Worm (Caenorhabditis elegans) whole organism, L2 larva: ENCODE results near the gene kcc-3.
"Not testable (repeated sequence)": the region's sequence is repeated elsewhere in the genome, so short reads cannot be mapped to it uniquely, and the experiment has no call there.

Source experiments
- C34F6.9 ChIP-seq: fragments of 150-350 bp; optimal IDR thresholded peaks from 2 replicates; lab custom pipeline; 2014; ENCODE audit warnings: missing biosample characterization, missing genetic modification characterization
- F13H6.1 ChIP-seq: sonication (generic microtip); optimal IDR thresholded peaks from 2 replicates; lab custom pipeline; 2016; ENCODE audit warnings: missing genetic modification characterization, missing compliant biosample characterization
- R02D3.7 ChIP-seq: fragments of 150-350 bp; optimal IDR thresholded peaks from 2 replicates; lab custom pipeline; 2014; ENCODE audit warnings: missing biosample characterization, missing genetic modification characterization
- Y55F3AM.14 ChIP-seq: fragments of 200-800 bp; sonication (Bioruptor generic); optimal IDR thresholded peaks from 2 replicates; lab custom pipeline; 2018; ENCODE audit warnings: mild to moderate bottlenecking, missing genetic modification characterization, missing compliant biosample characterization
- ZK546.5 ChIP-seq: sonication (generic microtip); optimal IDR thresholded peaks from 2 replicates; lab custom pipeline; 2017; ENCODE audit warnings: missing biosample characterization, missing genetic modification characterization
- alr-1 ChIP-seq: fragments of 150-350 bp; optimal IDR thresholded peaks from 2 replicates; lab custom pipeline; 2014; ENCODE audit warnings: missing biosample characterization, missing genetic modification characterization
- aly-2 ChIP-seq: fragments of 150-350 bp; optimal IDR thresholded peaks from 2 replicates; lab custom pipeline; 2014; ENCODE audit warnings: missing biosample characterization, missing genetic modification characterization
- blmp-1 ChIP-seq: sonication (generic microtip); optimal IDR thresholded peaks from 2 replicates; lab custom pipeline; 2017; ENCODE audit warnings: missing genetic modification characterization, mild to moderate bottlenecking, missing compliant biosample characterization, antibody characterized with exemption, moderate library complexity; ENCODE audit not compliant: insufficient read depth
- ceh-16 ChIP-seq: fragments of 150-350 bp; optimal IDR thresholded peaks from 2 replicates; lab custom pipeline; 2014; ENCODE audit warnings: missing biosample characterization, missing genetic modification characterization
- ceh-82 ChIP-seq: fragments of 150-350 bp; optimal IDR thresholded peaks from 2 replicates; lab custom pipeline; 2014; ENCODE audit warnings: missing biosample characterization, missing genetic modification characterization
- crh-2 ChIP-seq: sonication (generic microtip); optimal IDR thresholded peaks from 2 replicates; lab custom pipeline; 2017; ENCODE audit warnings: missing biosample characterization, missing genetic modification characterization
- dmd-4 ChIP-seq: sonication (generic microtip); optimal IDR thresholded peaks from 2 replicates; lab custom pipeline; 2017; ENCODE audit warnings: missing biosample characterization, missing genetic modification characterization
- elt-1 ChIP-seq: fragments of 150-350 bp; optimal IDR thresholded peaks from 2 replicates; lab custom pipeline; 2014; ENCODE audit warnings: missing biosample characterization, missing genetic modification characterization
- fos-1 ChIP-seq: fragments of 150-350 bp; optimal IDR thresholded peaks from 2 replicates; lab custom pipeline; 2014; ENCODE audit warnings: missing biosample characterization, missing genetic modification characterization
- gmeb-1 ChIP-seq: fragments of 150-350 bp; optimal IDR thresholded peaks from 2 replicates; lab custom pipeline; 2014; ENCODE audit warnings: missing biosample characterization, missing genetic modification characterization
- lin-11 ChIP-seq: fragments of 150-350 bp; sonication (generic microtip); optimal IDR thresholded peaks from 2 replicates; lab custom pipeline; 2014; ENCODE audit warnings: missing biosample characterization, missing genetic modification characterization, inconsistent platforms, mixed read lengths
- lin-39 ChIP-seq: fragments of 150-350 bp; optimal IDR thresholded peaks from 2 replicates; lab custom pipeline; 2014; ENCODE audit warnings: missing biosample characterization, missing genetic modification reagents, missing genetic modification characterization
- lsy-2 ChIP-seq, 2 experiments: fragments of 150-350 bp in 1 of 2; sonication (generic microtip) in 1 of 2; optimal IDR thresholded peaks; 2 replicates each; lab custom pipeline; 2014 to 2017; ENCODE audit warnings: missing biosample characterization in 2 of 2, missing genetic modification characterization in 2 of 2
- mab-5 ChIP-seq: fragments of 150-350 bp; optimal IDR thresholded peaks from 2 replicates; lab custom pipeline; 2014; ENCODE audit warnings: missing biosample characterization, missing genetic modification characterization
- mdl-1 ChIP-seq, 2 experiments: fragments of 150-350 bp in 1 of 2; sonication (generic microtip) in 1 of 2; optimal IDR thresholded peaks; 2 replicates each; lab custom pipeline; 2017; ENCODE audit warnings: missing biosample characterization in 2 of 2, missing genetic modification characterization in 2 of 2
- nhr-10 ChIP-seq: sonication (generic microtip); optimal IDR thresholded peaks from 2 replicates; lab custom pipeline; 2017; ENCODE audit warnings: missing biosample characterization, missing genetic modification characterization
- nhr-11 ChIP-seq: fragments of 150-350 bp; optimal IDR thresholded peaks from 2 replicates; lab custom pipeline; 2014; ENCODE audit warnings: missing biosample characterization, missing genetic modification characterization
- nhr-12 ChIP-seq: fragments of 150-350 bp; optimal IDR thresholded peaks from 2 replicates; lab custom pipeline; 2014; ENCODE audit warnings: missing biosample characterization, missing genetic modification characterization
- nhr-129 ChIP-seq: fragments of 150-350 bp; optimal IDR thresholded peaks from 2 replicates; lab custom pipeline; 2014; ENCODE audit warnings: missing biosample characterization, missing genetic modification characterization
- nhr-237 ChIP-seq: fragments of 150-350 bp; optimal IDR thresholded peaks from 2 replicates; lab custom pipeline; 2014; ENCODE audit warnings: missing biosample characterization, missing genetic modification characterization
- nhr-25 ChIP-seq: fragments of 150-350 bp; sonication (generic microtip); optimal IDR thresholded peaks from 3 replicates; lab custom pipeline; 2014; ENCODE audit warnings: missing biosample characterization, missing genetic modification characterization
- nhr-6 ChIP-seq: fragments of 150-350 bp; optimal IDR thresholded peaks from 2 replicates; lab custom pipeline; 2014; ENCODE audit warnings: missing biosample characterization, missing genetic modification characterization
- nhr-77 ChIP-seq: fragments of 150-350 bp; optimal IDR thresholded peaks from 2 replicates; lab custom pipeline; 2014; ENCODE audit warnings: missing biosample characterization, missing genetic modification characterization
- sem-4 ChIP-seq: fragments of 150-350 bp; optimal IDR thresholded peaks from 2 replicates; lab custom pipeline; 2014; ENCODE audit warnings: missing biosample characterization, missing genetic modification reagents, missing genetic modification characterization
- skn-1 ChIP-seq: sonication (generic microtip); optimal IDR thresholded peaks from 2 replicates; lab custom pipeline; 2017; ENCODE audit warnings: missing biosample characterization, missing genetic modification characterization
- sma-3 ChIP-seq: sonication (generic microtip); optimal IDR thresholded peaks from 2 replicates; lab custom pipeline; 2016; ENCODE audit warnings: missing genetic modification reagents, missing genetic modification characterization, missing compliant biosample characterization
- sma-9 ChIP-seq, 2 experiments: fragments of 150-350 bp in 1 of 2; sonication (generic microtip) in 1 of 2; optimal IDR thresholded peaks; 2 replicates each; lab custom pipeline; 2014 to 2016; ENCODE audit warnings: missing genetic modification characterization in 2 of 2, mild to moderate bottlenecking in 1 of 2, missing biosample characterization in 1 of 2, missing compliant biosample characterization in 1 of 2, missing genetic modification reagents in 1 of 2, moderate library complexity in 1 of 2
- snpc-4 ChIP-seq: fragments of 150-350 bp; optimal IDR thresholded peaks from 2 replicates; lab custom pipeline; 2014; ENCODE audit warnings: missing biosample characterization, missing genetic modification characterization
- unc-55 ChIP-seq: fragments of 150-350 bp; sonication (generic microtip); optimal IDR thresholded peaks from 3 replicates; lab custom pipeline; 2014; ENCODE audit warnings: missing biosample characterization, missing genetic modification reagents, missing genetic modification characterization
- unc-62 ChIP-seq: fragments of 150-350 bp; optimal IDR thresholded peaks from 2 replicates; lab custom pipeline; 2014; ENCODE audit warnings: missing biosample characterization, missing genetic modification reagents, missing genetic modification characterization
- ztf-1 ChIP-seq: fragments of 200-800 bp; sonication (Bioruptor generic); conservative IDR thresholded peaks from 2 replicates; pipeline ENCODE4 v1.3.6; 2022; ENCODE audit warnings: missing genetic modification characterization, missing compliant biosample characterization
- ztf-11 ChIP-seq: sonication (generic microtip); optimal IDR thresholded peaks from 2 replicates; lab custom pipeline; 2017; ENCODE audit warnings: missing biosample characterization, missing genetic modification characterization
- ztf-4 ChIP-seq: fragments of 150-350 bp; optimal IDR thresholded peaks from 2 replicates; lab custom pipeline; 2014; ENCODE audit warnings: missing biosample characterization, missing genetic modification characterization

kcc-3 gene

DNA sequence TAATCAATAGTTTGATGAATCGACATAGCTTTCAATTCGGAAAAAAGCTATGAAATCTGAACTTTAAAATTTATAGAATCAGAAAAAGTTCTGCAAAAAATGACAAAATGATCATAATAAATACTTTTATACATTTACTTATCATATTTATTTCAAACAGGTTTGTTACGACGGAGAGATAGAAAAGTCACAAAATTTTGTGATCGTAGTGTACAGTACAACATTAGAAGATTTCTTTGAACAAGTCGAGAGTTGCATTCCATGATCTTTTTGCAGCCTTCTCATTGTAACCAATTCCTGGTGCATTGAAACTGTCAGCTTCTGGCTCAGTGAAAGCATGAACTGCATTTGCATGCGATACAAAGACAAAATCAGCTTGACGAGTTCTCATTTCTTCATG, 22.1 kb upstream of the kcc-3 start, which contains the start of gene D1022.3:
TSS of gene D1022.3 (minus strand) at position 101 of the 400 bp plus-strand sequence.
- TF ChIP-seq ceh-82 (tag; lab: Kevin White, UChicago) (no peak), nhr-11 (tag; lab: Kevin White, UChicago) (no peak), nhr-77 (tag; lab: Kevin White, UChicago) (no peak), snpc-4 (tag; lab: Kevin White, UChicago) (no peak), lin-11 (no peak), C34F6.9 (tag; lab: Kevin White, UChicago) (no peak), mab-5 (no peak), ZK546.5 (tag; lab: Kevin White, UChicago) (no peak), dmd-4 (no peak), Y55F3AM.14 (no peak), nhr-12 (tag; lab: Kevin White, UChicago) (no peak), unc-55 (GFP tag; lab: Kevin White, UChicago) (no peak), skn-1 (tag; lab: Kevin White, UChicago) (no peak)

- TF ChIP-seq crh-2 (tag; lab: Kevin White, UChicago); mab-5; elt-1 (tag; lab: Kevin White, UChicago): not testable (repeated sequence)
These were observed 876 bp upstream of the kcc-3 start, which contains the start of gene K02A2.1 for ce11 chrII:7434958-7435357. K02A2.1 (plus strand) TSS chrII:7435258.

- TF ChIP-seq aly-2 (no peak), ztf-11 (tag; lab: Kevin White, UChicago) (no peak)
These were observed 1.8 kb downstream of the kcc-3 start, which contains the start of gene srd-54 for ce11 chrII:7432327-7432726. srd-54 (plus strand) TSS chrII:7432627.

DNA sequence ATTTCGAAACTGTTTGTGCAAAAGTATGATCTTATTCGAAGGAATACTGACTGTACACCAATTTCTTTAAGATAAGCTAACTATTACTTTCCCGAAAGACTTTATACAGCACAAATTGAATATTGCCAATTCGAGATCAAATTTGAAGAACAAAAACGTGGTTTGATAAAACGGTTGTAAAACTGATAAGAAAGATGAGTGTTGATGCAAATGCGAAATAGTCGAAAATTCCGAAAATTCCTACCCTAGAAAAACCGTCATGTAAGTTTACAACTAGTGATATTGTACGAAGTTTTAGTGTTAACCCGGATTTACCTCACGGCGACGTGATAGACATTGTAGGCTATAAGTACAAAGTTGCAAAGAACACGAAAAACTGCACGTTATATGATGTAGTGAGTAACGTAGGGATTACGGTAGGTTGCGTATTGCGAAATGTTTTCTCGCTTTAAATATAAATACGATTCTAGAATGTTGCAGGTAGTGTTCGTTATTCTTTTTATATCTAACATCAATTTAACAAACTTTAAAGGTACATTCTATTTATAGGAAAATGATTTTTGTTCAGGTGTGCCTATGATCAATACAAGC, 13.2 kb downstream of the kcc-3 start:
- no peak for TF ChIP-seq nhr-12 (tag; lab: Kevin White, UChicago)
- no peak for TF ChIP-seq ztf-1
- TF ChIP-seq blmp-1 (tag; lab: Kevin White, UChicago) = no peak
- no peak for TF ChIP-seq nhr-11 (tag; lab: Kevin White, UChicago)
- no peak for TF ChIP-seq skn-1 (tag; lab: Kevin White, UChicago)
- no peak for TF ChIP-seq unc-62 (GFP tag; lab: Kevin White, UChicago)
- no peak for TF ChIP-seq lin-11
- no peak for TF ChIP-seq nhr-237 (tag; lab: Kevin White, UChicago)
- peak; percentile 38 for TF ChIP-seq crh-2 (tag; lab: Kevin White, UChicago)
- TF ChIP-seq nhr-6 (tag; lab: Kevin White, UChicago) = no peak
- TF ChIP-seq ztf-11 (tag; lab: Kevin White, UChicago) = no peak
- no peak for TF ChIP-seq mdl-1 (tag; optimal IDR thresholded peaks at IDR 0.05; lab: Kevin White, UChicago)
- TF ChIP-seq F13H6.1 (tag; lab: Kevin White, UChicago) = no peak
- no peak for TF ChIP-seq R02D3.7 (tag; lab: Kevin White, UChicago)
- TF ChIP-seq gmeb-1 = no peak
- no peak for TF ChIP-seq nhr-10
- TF ChIP-seq alr-1 (tag; lab: Kevin White, UChicago) = no peak
- TF ChIP-seq nhr-129 (tag; lab: Kevin White, UChicago) = peak; percentile 83
- TF ChIP-seq nhr-77 (tag; lab: Kevin White, UChicago) = no peak
- TF ChIP-seq lin-39 (tag; lab: Kevin White, UChicago) = no peak
- TF ChIP-seq nhr-25 (tag; lab: Kevin White, UChicago) = no peak
- no peak for TF ChIP-seq sma-3 (GFP tag; lab: Kevin White, UChicago)
- peak; percentile 38 for TF ChIP-seq sma-9 (GFP tag; optimal IDR thresholded peaks at IDR 0.05; lab: Kevin White, UChicago)
- TF ChIP-seq sma-9 (tag; optimal IDR thresholded peaks at IDR 0.05; lab: Kevin White, UChicago) = no peak
- no peak for TF ChIP-seq elt-1 (tag; lab: Kevin White, UChicago)
- TF ChIP-seq fos-1 (tag; lab: Kevin White, UChicago) = peak; percentile 27
- TF ChIP-seq snpc-4 (tag; lab: Kevin White, UChicago) = no peak
- no peak for TF ChIP-seq mab-5
- TF ChIP-seq ztf-4 (tag; lab: Kevin White, UChicago) = no peak
- no peak for TF ChIP-seq unc-55 (GFP tag; lab: Kevin White, UChicago)
- TF ChIP-seq sem-4 = no peak
- no peak for TF ChIP-seq ZK546.5 (tag; lab: Kevin White, UChicago)
- TF ChIP-seq lsy-2 (tag; optimal IDR thresholded peaks at IDR 0.05; lab: Kevin White, UChicago) = peak in 1 of 2 experiments; percentile 62
- TF ChIP-seq aly-2 = no peak
- no peak for TF ChIP-seq ceh-16
